Worm (Caenorhabditis elegans) whole organism, young adult: ENCODE measurements around the gene Y41D4A.6.
A peak's percentile ranks its signal among the peaks of the same experiment; 100 is the strongest.

Experiments
- F22D6.2 ChIP-seq: sonication (generic microtip); optimal IDR thresholded peaks from 2 replicates; lab custom pipeline; 2016; ENCODE audit warnings: mild to moderate bottlenecking, missing genetic modification characterization, missing compliant biosample characterization
- F23B12.7 ChIP-seq: sonication (generic microtip); optimal IDR thresholded peaks from 2 replicates; lab custom pipeline; 2017; ENCODE audit warnings: missing genetic modification characterization, mild to moderate bottlenecking, missing compliant biosample characterization, antibody characterized with exemption, moderate library complexity; ENCODE audit not compliant: insufficient read depth
- F37B4.10 ChIP-seq: fragments of 200-800 bp; sonication (Bioruptor generic); IDR thresholded peaks from 2 replicates; pipeline ENCODE4 v1.3.6; 2022; ENCODE audit warnings: missing genetic modification characterization, missing compliant biosample characterization
- F39B2.1 ChIP-seq: fragments of 200-800 bp; sonication (Bioruptor generic); IDR thresholded peaks from 2 replicates; pipeline ENCODE4 v1.3.6; 2022; ENCODE audit warnings: missing genetic modification reagents, missing genetic modification characterization, missing compliant biosample characterization
- F57A8.1 ChIP-seq: fragments of 200-800 bp; sonication (Bioruptor generic); optimal IDR thresholded peaks from 2 replicates; lab custom pipeline; 2018; ENCODE audit warnings: mild to moderate bottlenecking, missing genetic modification characterization, moderate library complexity, missing compliant biosample characterization
- K11D2.4 ChIP-seq: fragments of 200-800 bp; sonication (Bioruptor generic); IDR thresholded peaks from 2 replicates; pipeline ENCODE4 v1.3.6; 2022; ENCODE audit warnings: missing genetic modification reagents, missing genetic modification characterization, missing compliant biosample characterization
- T26A5.8 ChIP-seq: sonication (generic microtip); optimal IDR thresholded peaks from 2 replicates; lab custom pipeline; 2016; ENCODE audit warnings: missing genetic modification characterization, missing compliant biosample characterization
- Y56A3A.18 ChIP-seq: fragments of 200-800 bp; sonication (Bioruptor generic); IDR thresholded peaks from 2 replicates; pipeline ENCODE4 v1.3.6; 2022; ENCODE audit warnings: missing genetic modification reagents, missing genetic modification characterization, missing compliant biosample characterization
- Y67H2A.10 ChIP-seq: fragments of 200-800 bp; sonication (Bioruptor generic); conservative IDR thresholded peaks from 2 replicates; pipeline ENCODE4 v1.3.6; 2022; ENCODE audit warnings: missing genetic modification reagents, missing genetic modification characterization, missing compliant biosample characterization
- Y79H2A.3 ChIP-seq: fragments of 200-800 bp; sonication (Bioruptor generic); conservative IDR thresholded peaks from 2 replicates; pipeline ENCODE4 v1.3.6; 2022; ENCODE audit warnings: missing genetic modification reagents, missing genetic modification characterization, missing compliant biosample characterization
- aptf-3 ChIP-seq: fragments of 200-800 bp; sonication (Bioruptor generic); IDR thresholded peaks from 2 replicates; pipeline ENCODE4 v1.3.6; 2022; ENCODE audit warnings: missing genetic modification characterization, missing compliant biosample characterization
- athp-1 ChIP-seq: sonication (generic microtip); optimal IDR thresholded peaks from 2 replicates; lab custom pipeline; 2017; ENCODE audit warnings: mild to moderate bottlenecking, missing genetic modification characterization, missing compliant biosample characterization
- attf-5 ChIP-seq: fragments of 200-800 bp; sonication (Bioruptor generic); optimal IDR thresholded peaks from 2 replicates; lab custom pipeline; 2018; ENCODE audit warnings: mild to moderate bottlenecking, missing genetic modification characterization, missing compliant biosample characterization
- ceh-58 ChIP-seq: fragments of 200-800 bp; sonication (Bioruptor generic); IDR thresholded peaks from 2 replicates; pipeline ENCODE4 v1.3.6; 2022; ENCODE audit warnings: missing genetic modification characterization, missing compliant biosample characterization
- ceh-91 ChIP-seq: fragments of 200-800 bp; sonication (Bioruptor generic); IDR thresholded peaks from 2 replicates; pipeline ENCODE4 v1.3.6; 2022; ENCODE audit warnings: missing genetic modification reagents, missing genetic modification characterization, missing compliant biosample characterization
- chd-7 ChIP-seq: sonication (generic microtip); optimal IDR thresholded peaks from 2 replicates; lab custom pipeline; 2016; ENCODE audit warnings: mild to moderate bottlenecking, missing genetic modification characterization, moderate library complexity, missing compliant biosample characterization
- dpff-1 ChIP-seq: sonication (generic microtip); optimal IDR thresholded peaks from 2 replicates; lab custom pipeline; 2017; ENCODE audit warnings: mild to moderate bottlenecking, missing genetic modification characterization, missing compliant biosample characterization
- egl-18 ChIP-seq: fragments of 200-800 bp; sonication (Bioruptor generic); IDR thresholded peaks from 2 replicates; pipeline ENCODE4 v1.3.6; 2022; ENCODE audit warnings: missing genetic modification reagents, missing genetic modification characterization, missing compliant biosample characterization
- egl-44 ChIP-seq: fragments of 200-800 bp; sonication (Bioruptor generic); IDR thresholded peaks from 2 replicates; pipeline ENCODE4 v1.3.6; 2022; ENCODE audit warnings: missing genetic modification reagents, missing genetic modification characterization, missing compliant biosample characterization
- fkh-3 ChIP-seq: sonication (generic microtip); optimal IDR thresholded peaks from 2 replicates; lab custom pipeline; 2016; ENCODE audit warnings: mild to moderate bottlenecking, missing genetic modification characterization, missing compliant biosample characterization
- hrde-1 ChIP-seq: sonication (generic microtip); optimal IDR thresholded peaks from 2 replicates; lab custom pipeline; 2016; ENCODE audit warnings: missing genetic modification characterization, mild to moderate bottlenecking, missing compliant biosample characterization, moderate library complexity, missing genotype, missing genetic modification reagents, borderline replicate concordance
- hsf-1 ChIP-seq: fragments of 200-800 bp; sonication (Bioruptor generic); IDR thresholded peaks from 2 replicates; pipeline ENCODE4 v1.3.6; 2022; ENCODE audit warnings: missing genetic modification reagents, missing genetic modification characterization, missing compliant biosample characterization
- lag-1 ChIP-seq: fragments of 200-800 bp; sonication (Bioruptor generic); IDR thresholded peaks from 2 replicates; pipeline ENCODE4 v1.3.6; 2022; ENCODE audit warnings: missing genetic modification reagents, missing genetic modification characterization, missing compliant biosample characterization
- lin-26 ChIP-seq: fragments of 200-800 bp; sonication (Bioruptor generic); IDR thresholded peaks from 2 replicates; pipeline ENCODE4 v1.3.6; 2022; ENCODE audit warnings: missing genetic modification reagents, missing genetic modification characterization, missing compliant biosample characterization
- lin-35 ChIP-seq, 3 experiments: fragments of 150-350 bp in 2 of 3; sonication (generic microtip) in 1 of 3; optimal IDR thresholded peaks; 2 replicates each; lab custom pipeline; 2014 to 2018; ENCODE audit warnings: missing biosample characterization in 3 of 3, missing genetic modification characterization in 3 of 3, missing genetic modification reagents in 3 of 3
- lin-40 ChIP-seq: sonication (generic microtip); optimal IDR thresholded peaks from 2 replicates; lab custom pipeline; 2016; ENCODE audit warnings: missing genetic modification characterization, mild to moderate bottlenecking, missing compliant biosample characterization, missing genotype, missing genetic modification reagents
- mel-28 ChIP-seq: sonication (generic microtip); optimal IDR thresholded peaks from 2 replicates; lab custom pipeline; 2016; ENCODE audit warnings: borderline replicate concordance, mild to moderate bottlenecking, missing genetic modification characterization, missing compliant biosample characterization
- nhr-120 ChIP-seq: fragments of 200-800 bp; sonication (Bioruptor generic); IDR thresholded peaks from 2 replicates; pipeline ENCODE4 v1.3.6; 2022; ENCODE audit warnings: missing genetic modification characterization, missing compliant biosample characterization
- nhr-179 ChIP-seq: sonication (generic microtip); optimal IDR thresholded peaks from 2 replicates; lab custom pipeline; 2016; ENCODE audit warnings: mild to moderate bottlenecking, missing genetic modification characterization, missing compliant biosample characterization
- pbrm-1 ChIP-seq: fragments of 200-800 bp; sonication (Bioruptor generic); IDR thresholded peaks from 2 replicates; pipeline ENCODE4 v1.3.6; 2022; ENCODE audit warnings: missing genetic modification reagents, missing genetic modification characterization, missing compliant biosample characterization
- pha-4 ChIP-seq: fragments of 150-350 bp; sonication (generic microtip); optimal IDR thresholded peaks from 2 replicates; lab custom pipeline; 2014; ENCODE audit warnings: missing biosample characterization, missing genetic modification reagents, missing genetic modification characterization
- rcor-1 ChIP-seq: fragments of 200-800 bp; sonication (Bioruptor generic); IDR thresholded peaks from 2 replicates; pipeline ENCODE4 v1.3.6; 2022; ENCODE audit warnings: missing genetic modification reagents, missing genetic modification characterization, missing compliant biosample characterization
- rec-8 ChIP-seq, 2 experiments: sonication (generic microtip); optimal IDR thresholded peaks; 2 replicates each; lab custom pipeline; 2016; ENCODE audit warnings: mild to moderate bottlenecking in 2 of 2, missing genetic modification characterization in 2 of 2, missing genetic modification reagents in 2 of 2, missing genotype in 2 of 2, missing biosample characterization in 1 of 2, missing compliant biosample characterization in 1 of 2, moderate library complexity in 1 of 2
- sea-2 ChIP-seq: fragments of 200-800 bp; sonication (Bioruptor generic); IDR thresholded peaks from 2 replicates; pipeline ENCODE4 v1.3.6; 2022; ENCODE audit warnings: missing genetic modification characterization, missing compliant biosample characterization
- snpc-1.3 ChIP-seq: sonication (generic microtip); optimal IDR thresholded peaks from 2 replicates; lab custom pipeline; 2017; ENCODE audit warnings: missing genetic modification characterization, mild to moderate bottlenecking, missing compliant biosample characterization, antibody characterized with exemption, moderate library complexity, missing genotype, missing genetic modification reagents; ENCODE audit not compliant: insufficient read depth
- sptf-2 ChIP-seq: fragments of 200-800 bp; sonication (Bioruptor generic); optimal IDR thresholded peaks from 2 replicates; lab custom pipeline; 2018; ENCODE audit warnings: mild to moderate bottlenecking, missing genetic modification characterization, missing compliant biosample characterization
- tbp1 ChIP-seq: fragments of 200-800 bp; sonication (Bioruptor generic); optimal IDR thresholded peaks from 2 replicates; lab custom pipeline; 2018; ENCODE audit warnings: mild to moderate bottlenecking, missing genetic modification characterization, missing compliant biosample characterization
- tbx-9 ChIP-seq: sonication (generic microtip); optimal IDR thresholded peaks from 2 replicates; lab custom pipeline; 2016; ENCODE audit warnings: borderline replicate concordance, missing genetic modification characterization, inconsistent platforms, missing compliant biosample characterization
- unc-62 ChIP-seq: fragments of 150-350 bp; optimal IDR thresholded peaks from 2 replicates; lab custom pipeline; 2014; ENCODE audit warnings: missing biosample characterization, missing genetic modification reagents, missing genetic modification characterization
- xnd-1 ChIP-seq: sonication (generic microtip); optimal IDR thresholded peaks from 2 replicates; lab custom pipeline; 2016; ENCODE audit warnings: missing genotype, missing genetic modification reagents, missing genetic modification characterization, missing compliant biosample characterization
- zfh-2 ChIP-seq: fragments of 200-800 bp; sonication (Bioruptor generic); conservative IDR thresholded peaks from 2 replicates; pipeline ENCODE4 v1.3.6; 2022; ENCODE audit warnings: missing genetic modification reagents, missing genetic modification characterization, missing compliant biosample characterization
- ztf-22 ChIP-seq: fragments of 200-800 bp; sonication (Bioruptor generic); optimal IDR thresholded peaks from 2 replicates; lab custom pipeline; 2018; ENCODE audit warnings: mild to moderate bottlenecking, missing genetic modification characterization, moderate library complexity, missing compliant biosample characterization
- ztf-25 ChIP-seq: fragments of 200-800 bp; sonication (Bioruptor generic); IDR thresholded peaks from 2 replicates; pipeline ENCODE4 v1.3.6; 2022; ENCODE audit warnings: missing genetic modification reagents, missing genetic modification characterization, missing compliant biosample characterization
- ztf-3 ChIP-seq: fragments of 200-800 bp; sonication (Bioruptor generic); optimal IDR thresholded peaks from 2 replicates; lab custom pipeline; 2018; ENCODE audit warnings: mild to moderate bottlenecking, missing genetic modification characterization, missing compliant biosample characterization

Y41D4A.6 gene

DNA sequence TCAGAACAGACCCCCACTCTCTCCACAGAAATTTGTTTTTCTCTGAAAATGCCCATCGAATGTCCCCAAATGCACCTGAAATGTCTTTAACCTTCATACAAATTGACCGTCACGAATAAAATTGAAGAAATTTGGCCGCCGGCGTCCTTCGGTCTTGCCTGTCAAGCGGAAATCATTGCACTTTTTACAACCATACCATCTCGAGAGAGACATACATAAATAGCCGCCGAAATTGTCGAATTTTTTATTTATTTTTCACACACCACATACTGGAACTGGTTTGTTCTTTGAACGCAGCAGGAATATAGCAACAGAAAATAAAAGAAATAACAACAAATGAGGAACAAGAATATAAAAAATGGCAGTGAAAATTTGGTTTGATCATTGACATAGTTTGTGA, 29.6 kb downstream of the Y41D4A.6 start:
- TF ChIP-seq lin-40 (tag; lab: Kevin White, UChicago), result peak; percentile 29
- no peak for TF ChIP-seq K11D2.4 (GFP tag; lab: Robert Waterston, UW)
- TF ChIP-seq ceh-58 (GFP tag; lab: Robert Waterston, UW), result no peak
- no peak for TF ChIP-seq mel-28 (tag; lab: Kevin White, UChicago)

- TF ChIP-seq T26A5.8 (no peak), zfh-2 (GFP tag; lab: Robert Waterston, UW) (peak; percentile 75)
Measured at ce11 chrIV:1713618-1714017, 31.7 kb downstream of the Y41D4A.6 start.

ce11 chrIV:1711029-1711489, 34.2 kb downstream of the Y41D4A.6 start, which contains the start of gene rpi-2:
Gene rpi-2 (plus strand): TSS chrIV:1711262.
- no peak for TF ChIP-seq ztf-22 (GFP tag; lab: Kevin White, UChicago)
- TF ChIP-seq rcor-1 (GFP tag; lab: Robert Waterston, UW), result peak; percentile 81
- 0 out of 2 replicates have a peak, but pooled peaks have one; percentile 38 for TF ChIP-seq F37B4.10 (GFP tag; lab: Robert Waterston, UW)
- no peak for TF ChIP-seq nhr-179 (tag; lab: Kevin White, UChicago)
- 0 out of 2 replicates have a peak, but pooled peaks have one; percentile 75 for TF ChIP-seq nhr-120
- no peak for TF ChIP-seq F57A8.1 (GFP tag; lab: Kevin White, UChicago)
- peak; percentile 86 for TF ChIP-seq hsf-1 (GFP tag; lab: Robert Waterston, UW)
- TF ChIP-seq hrde-1 (tag; lab: Kevin White, UChicago), result peak; percentile 95
- peak; percentile 45; the same call in 1 of the 2 replicates for TF ChIP-seq ceh-91 (GFP tag; lab: Robert Waterston, UW)
- peak; percentile 16; the same call in 1 of the 2 replicates for TF ChIP-seq zfh-2 (GFP tag; lab: Robert Waterston, UW)
- 0 out of 2 replicates have a peak, but pooled peaks have one; percentile 36 for TF ChIP-seq egl-18 (GFP tag; lab: Robert Waterston, UW)
- peak; percentile 97 for TF ChIP-seq athp-1 (tag; lab: Kevin White, UChicago)
- peak; percentile 44 for TF ChIP-seq tbx-9
- TF ChIP-seq snpc-1.3 (tag; lab: Kevin White, UChicago), result no peak
- TF ChIP-seq lin-40 (tag; lab: Kevin White, UChicago), result peak; percentile 22
- no peak for TF ChIP-seq Y67H2A.10 (GFP tag; lab: Robert Waterston, UW)
- TF ChIP-seq F23B12.7 (tag; lab: Kevin White, UChicago), result no peak
- no peak for TF ChIP-seq pha-4 (tag; lab: Kevin White, UChicago)
- TF ChIP-seq pbrm-1, result peak; percentile 83
- TF ChIP-seq egl-44 (GFP tag; lab: Robert Waterston, UW), result peak; percentile 93
- no peak for TF ChIP-seq ztf-3 (GFP tag; lab: Kevin White, UChicago)
- TF ChIP-seq aptf-3 (GFP tag; lab: Robert Waterston, UW), result peak; percentile 91
- TF ChIP-seq sptf-2 (GFP tag; lab: Kevin White, UChicago), result no peak
- no peak for TF ChIP-seq unc-62
- TF ChIP-seq fkh-3, result peak; percentile 81
- no peak for TF ChIP-seq F22D6.2
- peak; percentile 69 for TF ChIP-seq xnd-1 (tag; lab: Kevin White, UChicago)
- TF ChIP-seq Y79H2A.3 (GFP tag; lab: Robert Waterston, UW), result peak; percentile 98
- TF ChIP-seq ztf-25 (GFP tag; lab: Robert Waterston, UW), result no peak
- peak; percentile 83 for TF ChIP-seq chd-7 (tag; lab: Kevin White, UChicago)
- TF ChIP-seq lag-1 (GFP tag; lab: Robert Waterston, UW), result no peak
- peak; percentile 40 to 50 for TF ChIP-seq rec-8 (tag; optimal IDR thresholded peaks at IDR 0.05; lab: Kevin White, UChicago)
- 0 out of 2 replicates have a peak, but pooled peaks have one; percentile 21 for TF ChIP-seq sea-2 (GFP tag; lab: Robert Waterston, UW)
- TF ChIP-seq attf-5 (GFP tag; lab: Kevin White, UChicago), result peak; percentile 63
- TF ChIP-seq dpff-1 (tag; lab: Kevin White, UChicago), result peak; percentile 86
- peak; percentile 96 for TF ChIP-seq lin-26 (GFP tag; lab: Robert Waterston, UW)
- TF ChIP-seq tbp1, result peak; percentile 70
- TF ChIP-seq Y56A3A.18 (GFP tag; lab: Robert Waterston, UW), result peak; percentile 74; the same call in 1 of the 2 replicates
- peak; percentile 92 for TF ChIP-seq F39B2.1 (GFP tag; lab: Robert Waterston, UW)
- TF ChIP-seq lin-35 (GFP tag; optimal IDR thresholded peaks at IDR 0.05; lab: Kevin White, UChicago), result peak in 2 of 3 experiments; percentile 21 to 53
